Worm (Caenorhabditis elegans): ENCODE data around the gene nkat-1.

Gene nkat-1

DNA sequence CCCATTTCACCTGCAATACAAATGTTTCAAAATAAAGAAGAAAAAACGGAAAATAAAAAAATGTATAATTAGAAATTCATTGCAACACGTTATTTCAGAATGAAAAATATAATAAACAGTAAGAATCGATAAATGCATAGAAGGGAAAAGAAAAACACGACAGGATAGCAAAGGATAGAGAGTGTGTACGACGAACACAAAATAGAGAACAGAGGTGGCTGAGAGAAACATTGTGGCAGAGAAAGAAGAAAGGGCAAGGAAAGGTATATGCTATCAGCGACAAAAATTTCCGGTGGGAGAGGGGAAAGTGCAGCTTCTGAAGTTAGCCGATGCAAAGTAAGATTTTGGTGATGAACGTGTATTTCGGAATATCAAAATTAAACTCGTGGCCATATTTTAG, 14.1 kb downstream of the nkat-1 start, which contains the start of gene F28H6.6:
TSS of gene F28H6.6 (minus strand) at position 10 of the 400 bp plus-strand sequence.
- TF ChIP-seq nhr-25 (tag; optimal IDR thresholded peaks at IDR 0.05): no peak
- no peak for TF ChIP-seq nhr-77 (tag; optimal IDR thresholded peaks at IDR 0.05)
- TF ChIP-seq pha-4 (tag; optimal IDR thresholded peaks at IDR 0.05): peak; percentile 29
- TF ChIP-seq ceh-16 (tag; optimal IDR thresholded peaks at IDR 0.05): no peak
- TF ChIP-seq ama-1 (optimal IDR thresholded peaks at IDR 0.05): no peak

DNA sequence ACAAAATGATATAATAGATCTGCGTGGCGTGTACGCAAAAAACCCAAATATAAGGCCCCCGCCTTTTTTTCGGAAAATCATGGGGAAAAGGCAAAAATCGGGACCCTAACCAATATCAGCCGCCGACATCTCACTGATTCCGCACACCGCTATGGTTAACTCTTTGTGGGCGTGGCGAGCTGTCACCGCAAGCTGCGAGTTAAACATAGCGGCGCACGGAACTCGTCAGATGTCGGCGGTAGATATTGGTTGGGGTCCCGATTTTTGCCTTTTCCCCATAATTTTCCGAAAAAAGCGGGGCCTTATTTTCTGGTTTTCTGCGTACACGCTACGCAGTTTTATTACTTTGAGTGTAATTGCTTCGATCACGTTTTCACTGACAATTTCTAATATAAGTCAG, 21.2 kb downstream of the nkat-1 start:
- TF ChIP-seq unc-39 (tag; optimal IDR thresholded peaks at IDR 0.05) (no peak), nfya-1 (tag; optimal IDR thresholded peaks at IDR 0.05; ENCODE audit: insufficient read depth) (no peak), mdl-1 (tag; optimal IDR thresholded peaks at IDR 0.05) (no peak), egl-27 (tag; optimal IDR thresholded peaks at IDR 0.05) (no peak), elt-1 (tag; optimal IDR thresholded peaks at IDR 0.05) (no peak), nhr-237 (tag; optimal IDR thresholded peaks at IDR 0.05) (no peak)

DNA sequence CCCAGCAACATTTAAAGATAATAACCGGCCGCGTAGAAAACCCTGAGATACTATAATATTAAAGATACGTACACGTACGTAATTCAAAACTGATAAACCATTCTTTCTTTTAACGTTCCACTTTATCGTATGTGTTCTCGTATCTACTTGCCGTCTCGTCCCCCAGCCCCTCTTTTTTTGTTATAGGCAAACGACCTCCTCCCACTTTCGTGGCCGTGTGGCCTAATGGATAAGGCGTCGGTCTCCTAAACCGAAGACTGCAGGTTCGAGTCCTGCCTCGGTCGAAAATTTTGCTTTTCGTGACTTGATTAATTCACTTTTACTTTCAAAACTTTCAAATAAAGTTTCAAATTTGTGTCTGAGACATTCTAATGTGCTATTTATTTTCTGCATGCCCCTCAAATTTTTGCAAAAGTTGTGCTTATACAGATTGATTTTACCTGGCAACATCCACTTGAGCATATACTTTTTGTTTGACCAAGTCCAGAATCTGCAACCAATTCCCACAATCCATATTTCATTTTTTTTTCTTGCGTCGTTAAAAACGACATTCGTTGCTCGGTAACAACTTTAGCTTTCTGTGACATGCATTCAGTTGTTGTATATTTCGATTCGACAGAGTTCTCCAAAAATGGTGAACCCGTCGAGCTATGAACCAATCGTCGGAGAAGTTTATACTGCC, 24.3 kb downstream of the nkat-1 start, which contains the start of gene F28H6.7:
TSS of gene F28H6.7 (plus strand) at position 632 of the 682 bp plus-strand sequence.
- TF ChIP-seq hmg-11 (tag; optimal IDR thresholded peaks at IDR 0.05): peak; percentile 58
- TF ChIP-seq pqm-1 (tag; optimal IDR thresholded peaks at IDR 0.05): peak; percentile 36
- peak; percentile 23 for TF ChIP-seq nhr-43 (tag; optimal IDR thresholded peaks at IDR 0.05; ENCODE audit: poor library complexity, severe bottlenecking)
- no peak for TF ChIP-seq unc-62 (GFP tag; optimal IDR thresholded peaks at IDR 0.05)
- TF ChIP-seq nhr-76 (tag; optimal IDR thresholded peaks at IDR 0.05): peak; percentile 38
- peak; percentile 32 for TF ChIP-seq nhr-25 (tag; optimal IDR thresholded peaks at IDR 0.05)
- peak; percentile 59 for TF ChIP-seq elt-2 (tag; optimal IDR thresholded peaks at IDR 0.05)
- peak; percentile 22 for TF ChIP-seq jun-1 (tag; optimal IDR thresholded peaks at IDR 0.05)
- TF ChIP-seq ceh-82 (tag; optimal IDR thresholded peaks at IDR 0.05): no peak
- TF ChIP-seq skn-1 (tag; optimal IDR thresholded peaks at IDR 0.05): no peak
- no peak for TF ChIP-seq nhr-67 (tag; optimal IDR thresholded peaks at IDR 0.05)
- TF ChIP-seq fkh-2 (tag; optimal IDR thresholded peaks at IDR 0.05): no peak
- peak; percentile 40 for TF ChIP-seq egl-5 (tag; optimal IDR thresholded peaks at IDR 0.05)
- no peak for TF ChIP-seq nhr-237 (tag; optimal IDR thresholded peaks at IDR 0.05)
- TF ChIP-seq nhr-77 (tag; optimal IDR thresholded peaks at IDR 0.05): no peak
- no peak for TF ChIP-seq snpc-4 (tag; optimal IDR thresholded peaks at IDR 0.05)
- peak; percentile 27 for TF ChIP-seq lsy-12 (tag; optimal IDR thresholded peaks at IDR 0.05)
- peak; percentile 4 for TF ChIP-seq lin-39 (tag; optimal IDR thresholded peaks at IDR 0.05)

DNA sequence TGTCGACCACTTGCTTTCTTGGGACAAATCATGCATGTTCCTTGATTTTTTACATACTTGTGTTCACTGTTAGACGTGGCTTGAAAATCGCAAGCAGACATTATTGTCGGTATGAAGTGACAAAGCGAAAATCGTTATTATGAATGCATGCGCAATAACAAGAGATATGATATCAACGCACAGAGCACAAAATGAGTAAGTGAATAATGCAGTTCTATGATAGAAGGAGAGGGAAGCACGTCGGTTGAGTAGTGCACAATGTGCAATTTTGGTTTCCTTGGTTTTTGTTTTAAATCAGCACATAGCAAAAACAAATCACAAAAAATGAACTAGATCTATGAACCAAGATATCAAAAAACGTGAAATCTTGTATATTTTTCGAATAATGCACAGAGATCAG, 26.6 kb downstream of the nkat-1 start, which contains the start of gene nhr-281:
TSS of gene nhr-281 (minus strand) at position 101 of the 400 bp plus-strand sequence.
- no peak for TF ChIP-seq nfya-1 (tag; optimal IDR thresholded peaks at IDR 0.05; ENCODE audit: insufficient read depth)
- no peak for TF ChIP-seq nhr-11 (tag; optimal IDR thresholded peaks at IDR 0.05)
- TF ChIP-seq hmg-11 (tag; optimal IDR thresholded peaks at IDR 0.05): no peak
- no peak for TF ChIP-seq nhr-25 (tag; optimal IDR thresholded peaks at IDR 0.05)
- TF ChIP-seq fkh-10 (GFP tag; optimal IDR thresholded peaks at IDR 0.05): no peak
- no peak for TF ChIP-seq unc-62 (GFP tag; optimal IDR thresholded peaks at IDR 0.05)
- no peak for TF ChIP-seq lsy-12 (tag; optimal IDR thresholded peaks at IDR 0.05)
- TF ChIP-seq ceh-9 (tag; optimal IDR thresholded peaks at IDR 0.05): no peak
- no peak for TF ChIP-seq unc-39 (tag; optimal IDR thresholded peaks at IDR 0.05)
- no peak for TF ChIP-seq tbx-2 (tag; optimal IDR thresholded peaks at IDR 0.05)
- no peak for TF ChIP-seq elt-1 (tag; optimal IDR thresholded peaks at IDR 0.05)
- TF ChIP-seq eor-1 (tag; optimal IDR thresholded peaks at IDR 0.05): no peak
- TF ChIP-seq nhr-43 (tag; optimal IDR thresholded peaks at IDR 0.05; ENCODE audit: poor library complexity, severe bottlenecking): no peak
- no peak for TF ChIP-seq ceh-82 (tag; optimal IDR thresholded peaks at IDR 0.05)
- no peak for TF ChIP-seq nhr-67 (tag; optimal IDR thresholded peaks at IDR 0.05)
- no peak for TF ChIP-seq nhr-28 (tag; optimal IDR thresholded peaks at IDR 0.05)
- no peak for TF ChIP-seq ceh-28 (tag; optimal IDR thresholded peaks at IDR 0.05)
- TF ChIP-seq ceh-16 (tag; optimal IDR thresholded peaks at IDR 0.05): no peak
- TF ChIP-seq fkh-2 (tag; optimal IDR thresholded peaks at IDR 0.05): no peak
- TF ChIP-seq aly-2 (tag; optimal IDR thresholded peaks at IDR 0.05): no peak

DNA sequence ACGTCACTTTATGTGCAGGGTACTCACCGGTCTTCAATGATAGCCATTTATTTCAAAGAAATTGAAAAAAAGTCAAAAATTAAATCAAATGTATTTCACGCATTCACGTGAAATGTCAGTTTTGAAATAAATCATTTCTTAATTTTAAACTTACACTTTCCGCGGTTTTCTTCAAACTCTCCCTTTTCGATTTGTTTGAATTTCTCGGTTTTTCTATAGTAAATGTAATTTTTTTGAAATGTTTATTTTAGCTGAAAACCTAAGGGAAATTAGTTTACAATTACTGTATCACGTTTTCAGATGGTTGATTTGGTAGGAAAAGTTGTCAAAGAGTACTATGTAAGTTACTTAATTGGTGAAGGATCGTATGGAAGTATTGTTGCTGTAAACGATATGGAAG, 31.7 kb downstream of the nkat-1 start, which contains the start of gene F16B12.7:
TSS of gene F16B12.7 (plus strand) at position 301 of the 400 bp plus-strand sequence.
- TF ChIP-seq egl-5 (tag; optimal IDR thresholded peaks at IDR 0.05): no peak
- no peak for TF ChIP-seq lsy-12 (tag; optimal IDR thresholded peaks at IDR 0.05)
